Fruit fly (Drosophila melanogaster) whole organism, adult: ENCODE measurements around the gene Meics.

Experiments
- CG11617 ChIP-seq: fragments of 200-800 bp; sonication (Bioruptor generic); optimal IDR thresholded peaks from 2 replicates; lab custom pipeline; 2017; ENCODE audit warnings: mild to moderate bottlenecking, missing biosample characterization, missing genetic modification reagents, missing genetic modification characterization
- CG12768 ChIP-seq: fragments of 200-800 bp; sonication (Bioruptor generic); optimal IDR thresholded peaks from 2 replicates; lab custom pipeline; 2017; ENCODE audit warnings: missing biosample characterization, missing genetic modification characterization, mild to moderate bottlenecking, moderate library complexity, missing genetic modification reagents
- CG14711 ChIP-seq: fragments of 200-800 bp; sonication (Bioruptor generic); optimal IDR thresholded peaks from 2 replicates; lab custom pipeline; 2018; ENCODE audit warnings: missing biosample characterization, mild to moderate bottlenecking, missing genetic modification characterization, moderate library complexity
- CG1620 ChIP-seq: fragments of 200-800 bp; sonication (Bioruptor generic); optimal IDR thresholded peaks from 2 replicates; lab custom pipeline; 2016; ENCODE audit warnings: missing biosample characterization, missing genetic modification characterization
- CG33017 ChIP-seq: fragments of 200-800 bp; sonication (Bioruptor generic); optimal IDR thresholded peaks from 2 replicates; lab custom pipeline; 2018; ENCODE audit warnings: missing biosample characterization, mild to moderate bottlenecking, missing genetic modification characterization, moderate library complexity
- CG5204 ChIP-seq: fragments of 200-800 bp; sonication (Bioruptor generic); optimal IDR thresholded peaks from 2 replicates; lab custom pipeline; 2016; ENCODE audit warnings: missing biosample characterization, missing genetic modification characterization
- CG7045 ChIP-seq: fragments of 200-800 bp; sonication (Bioruptor generic); optimal IDR thresholded peaks from 2 replicates; lab custom pipeline; 2017; ENCODE audit warnings: missing biosample characterization, mild to moderate bottlenecking, missing genetic modification characterization
- CG7101 ChIP-seq: fragments of 200-800 bp; sonication (Bioruptor generic); optimal IDR thresholded peaks from 2 replicates; lab custom pipeline; 2018; ENCODE audit warnings: missing biosample characterization, mild to moderate bottlenecking, missing genetic modification characterization, moderate library complexity
- Clk ChIP-seq: fragments of 200-800 bp; sonication (Bioruptor generic); optimal IDR thresholded peaks from 2 replicates; lab custom pipeline; 2017; ENCODE audit warnings: missing biosample characterization, missing genetic modification characterization
- Crg-1 ChIP-seq: fragments of 200-800 bp; sonication (Bioruptor generic); optimal IDR thresholded peaks from 2 replicates; lab custom pipeline; 2016; ENCODE audit warnings: missing biosample characterization, missing genetic modification characterization
- Hr96 ChIP-seq: fragments of 200-800 bp; sonication (Bioruptor generic); optimal IDR thresholded peaks from 2 replicates; lab custom pipeline; 2016; ENCODE audit warnings: missing biosample characterization, missing genetic modification characterization
- Mnt ChIP-seq: fragments of 200-800 bp; sonication (Bioruptor generic); optimal IDR thresholded peaks from 2 replicates; lab custom pipeline; 2016; ENCODE audit warnings: missing biosample characterization, mild to moderate bottlenecking, missing genetic modification characterization
- bab1 ChIP-seq: fragments of 200-800 bp; sonication (Bioruptor generic); optimal IDR thresholded peaks from 3 replicates; lab custom pipeline; 2019; ENCODE audit warnings: missing biosample characterization, mild to moderate bottlenecking, missing genetic modification characterization, moderate library complexity
- cic ChIP-seq: fragments of 200-800 bp; sonication (Bioruptor generic); optimal IDR thresholded peaks from 2 replicates; lab custom pipeline; 2017; ENCODE audit warnings: missing biosample characterization, mild to moderate bottlenecking, missing genetic modification characterization, moderate library complexity
- cnc ChIP-seq, 2 experiments: fragments of >200 bp; optimal IDR thresholded peaks; 2 replicates each; lab custom pipeline; 2017
- kay ChIP-seq: fragments of 200-800 bp; sonication (Bioruptor generic); peaks from one replicate; lab custom pipeline; 2016; ENCODE audit warnings: missing biosample characterization, missing genetic modification characterization, borderline replicate concordance
- ovo ChIP-seq: fragments of 200-800 bp; sonication (Bioruptor generic); optimal IDR thresholded peaks from 2 replicates; lab custom pipeline; 2016; ENCODE audit warnings: missing biosample characterization, missing genetic modification characterization
- pad ChIP-seq: fragments of 200-800 bp; sonication (Bioruptor generic); optimal IDR thresholded peaks from 3 replicates; lab custom pipeline; 2017; ENCODE audit warnings: missing biosample characterization, missing genetic modification characterization, mild to moderate bottlenecking, moderate library complexity, missing genetic modification reagents
- tj ChIP-seq: fragments of 200-800 bp; sonication (Bioruptor generic); optimal IDR thresholded peaks from 3 replicates; lab custom pipeline; 2017; ENCODE audit warnings: missing biosample characterization, mild to moderate bottlenecking, missing genetic modification characterization, moderate library complexity
- toe ChIP-seq: fragments of 200-800 bp; sonication (Bioruptor generic); optimal IDR thresholded peaks from 2 replicates; lab custom pipeline; 2016; ENCODE audit warnings: missing biosample characterization, missing genetic modification characterization

Gene Meics

dm6 chr3L:13987578-13987977 is 23.1 kb upstream of the Meics start, which contains the start of gene CG9040:
Gene CG9040 (plus strand): TSS chr3L:13987878.
- no peak for TF ChIP-seq tj (GFP tag; lab: Kevin White, UChicago)
- TF ChIP-seq CG33017: no peak
- TF ChIP-seq Clk (GFP tag; lab: Kevin White, UChicago): no peak
- TF ChIP-seq toe: no peak
- no peak for TF ChIP-seq Hr96 (GFP tag; lab: Kevin White, UChicago)
- no peak for TF ChIP-seq CG1620 (GFP tag; lab: Kevin White, UChicago)
- no peak for TF ChIP-seq CG14711 (tag; lab: Kevin White, UChicago)
- TF ChIP-seq cnc (optimal IDR thresholded peaks at IDR 0.05; lab: Kevin White, UChicago): no peak
- no peak for TF ChIP-seq CG5204
- TF ChIP-seq cic (GFP tag; lab: Kevin White, UChicago): no peak
- no peak for TF ChIP-seq CG7101 (tag; lab: Kevin White, UChicago)
- TF ChIP-seq CG12768 (GFP tag; lab: Kevin White, UChicago): no peak
- no peak for TF ChIP-seq pad
- TF ChIP-seq Crg-1 (GFP tag; lab: Kevin White, UChicago): no peak
- no peak for TF ChIP-seq bab1 (GFP tag; lab: Kevin White, UChicago)
- no peak for TF ChIP-seq Mnt (GFP tag; lab: Kevin White, UChicago)
- no peak for TF ChIP-seq CG11617 (GFP tag; lab: Kevin White, UChicago)

dm6 chr3L:13986330-13986729 is 21.8 kb upstream of the Meics start, which contains the start of gene CG17362:
Gene CG17362 (plus strand): TSS chr3L:13986620.
- TF ChIP-seq tj (GFP tag; lab: Kevin White, UChicago): no peak
- TF ChIP-seq toe: no peak
- TF ChIP-seq CG7101 (tag; lab: Kevin White, UChicago): no peak
- no peak for TF ChIP-seq CG12768 (GFP tag; lab: Kevin White, UChicago)
- TF ChIP-seq CG33017: no peak
- no peak for TF ChIP-seq ovo (GFP tag; lab: Kevin White, UChicago)
- no peak for TF ChIP-seq pad
- TF ChIP-seq Crg-1 (GFP tag; lab: Kevin White, UChicago): no peak
- no peak for TF ChIP-seq CG14711 (tag; lab: Kevin White, UChicago)
- no peak for TF ChIP-seq CG1620 (GFP tag; lab: Kevin White, UChicago)

- TF ChIP-seq Hr96 (GFP tag; lab: Kevin White, UChicago) (no peak), CG14711 (tag; lab: Kevin White, UChicago) (no peak), kay (GFP tag; lab: Kevin White, UChicago) (no peak), CG11617 (GFP tag; lab: Kevin White, UChicago) (no peak), Clk (GFP tag; lab: Kevin White, UChicago) (no peak), CG5204 (no peak), Mnt (GFP tag; lab: Kevin White, UChicago) (no peak), toe (no peak), CG7045 (GFP tag; lab: Kevin White, UChicago) (no peak)
These were observed 18.0 kb upstream of the Meics start for dm6 chr3L:13982516-13982915.

- TF ChIP-seq Mnt (GFP tag; lab: Kevin White, UChicago): no peak
- no peak for TF ChIP-seq cic (GFP tag; lab: Kevin White, UChicago)
- TF ChIP-seq CG7045 (GFP tag; lab: Kevin White, UChicago): no peak
These were observed 9.0 kb upstream of the Meics start, which contains the start of the genes CG13738 and Hsc70-1 for dm6 chr3L:13973377-13974111. Gene CG13738 (minus strand): TSS chr3L:13973477. Gene Hsc70-1 (plus strand): TSS chr3L:13974061.

dm6 chr3L:13965502-13965843 is 971 bp upstream of the Meics start:
- TF ChIP-seq Mnt (GFP tag; lab: Kevin White, UChicago) (no peak), Crg-1 (GFP tag; lab: Kevin White, UChicago) (no peak), CG14711 (tag; lab: Kevin White, UChicago) (no peak), pad (no peak), toe (no peak), kay (GFP tag; lab: Kevin White, UChicago) (no peak), bab1 (GFP tag; lab: Kevin White, UChicago) (no peak), CG7045 (GFP tag; lab: Kevin White, UChicago) (no peak), Clk (GFP tag; lab: Kevin White, UChicago) (no peak), tj (GFP tag; lab: Kevin White, UChicago) (no peak), CG1620 (GFP tag; lab: Kevin White, UChicago) (no peak), CG7101 (tag; lab: Kevin White, UChicago) (no peak)

- no peak for TF ChIP-seq CG12768 (GFP tag; lab: Kevin White, UChicago)
- no peak for TF ChIP-seq cnc (optimal IDR thresholded peaks at IDR 0.05; lab: Kevin White, UChicago)
- TF ChIP-seq CG1620 (GFP tag; lab: Kevin White, UChicago): no peak
- peak; percentile 93 for TF ChIP-seq tj (GFP tag; lab: Kevin White, UChicago)
- TF ChIP-seq ovo (GFP tag; lab: Kevin White, UChicago): no peak
- TF ChIP-seq cic (GFP tag; lab: Kevin White, UChicago): no peak
These were observed 6.7 kb downstream of the Meics start for dm6 chr3L:13957789-13958188.
